Worm (Caenorhabditis elegans) whole organism, midembryonic: Measurements from ENCODE around the gene R03H10.1.
"Not testable (repeated sequence)": the region's sequence is repeated elsewhere in the genome, so short reads cannot be mapped to it uniquely, and the experiment has no call there.

Experiments
- T22C8.4 ChIP-seq: fragments of 200-800 bp; sonication (Bioruptor generic); IDR thresholded peaks from 2 replicates; pipeline ENCODE4 v1.3.6; 2022; ENCODE audit warnings: missing genetic modification characterization, missing compliant biosample characterization
- cog-1 ChIP-seq: sonication (generic microtip); optimal IDR thresholded peaks from 2 replicates; lab custom pipeline; 2016; ENCODE audit warnings: missing genetic modification characterization, missing compliant biosample characterization
- flt-1 ChIP-seq: fragments of 200-800 bp; sonication (Bioruptor generic); IDR thresholded peaks from 2 replicates; pipeline ENCODE4 v1.3.6; 2022; ENCODE audit warnings: missing genetic modification characterization, missing compliant biosample characterization
- ref-1 ChIP-seq: fragments of 200-800 bp; sonication (Bioruptor generic); conservative IDR thresholded peaks from 2 replicates; pipeline ENCODE4 v1.3.6; 2022; ENCODE audit warnings: missing genetic modification reagents, missing genetic modification characterization, missing compliant biosample characterization
- tab-1 ChIP-seq: fragments of 200-800 bp; sonication (Bioruptor generic); IDR thresholded peaks from 2 replicates; pipeline ENCODE4 v1.3.6; 2022; ENCODE audit warnings: missing genetic modification characterization, missing compliant biosample characterization
- ztf-29 ChIP-seq: fragments of 200-800 bp; sonication (Bioruptor generic); IDR thresholded peaks from 2 replicates; pipeline ENCODE4 v1.3.6; 2022; ENCODE audit warnings: missing genetic modification reagents, missing genetic modification characterization, missing compliant biosample characterization

- not testable (repeated sequence) for TF ChIP-seq ref-1 (GFP tag; lab: Robert Waterston, UW); flt-1 (GFP tag; lab: Robert Waterston, UW); T22C8.4 (GFP tag; lab: Robert Waterston, UW); ztf-29 (GFP tag; lab: Robert Waterston, UW); cog-1 (tag; lab: Kevin White, UChicago); tab-1 (GFP tag; lab: Robert Waterston, UW)
Measured at ce11 chrII:4168404-4168803, 11.6 kb upstream of the R03H10.1 start, which contains the start of gene R03H10.4.
